Fruit fly (Drosophila melanogaster) whole organism, embryonic: ENCODE measurements around the gene Hr4.

Experiments used
- Abd-B ChIP-seq: fragments of 200-800 bp; sonication (Bioruptor generic); optimal IDR thresholded peaks from 2 replicates; lab custom pipeline; 2018; ENCODE audit warnings: missing biosample characterization, mild to moderate bottlenecking, missing genetic modification characterization, moderate library complexity
- Antp ChIP-seq: fragments of 200-800 bp; sonication (Bioruptor generic); optimal IDR thresholded peaks from 3 replicates; lab custom pipeline; 2016; ENCODE audit warnings: missing biosample characterization, missing genetic modification characterization
- Atf-2 ChIP-seq: fragments of 200-800 bp; sonication (Bioruptor generic); optimal IDR thresholded peaks from 2 replicates; lab custom pipeline; 2016; ENCODE audit warnings: missing biosample characterization, missing genetic modification characterization
- Bteb2 ChIP-seq: fragments of 200-800 bp; sonication (Bioruptor generic); optimal IDR thresholded peaks from 2 replicates; lab custom pipeline; 2016; ENCODE audit warnings: missing biosample characterization, missing genetic modification characterization
- CG13296 ChIP-seq: fragments of 200-800 bp; sonication (Bioruptor generic); optimal IDR thresholded peaks from 3 replicates; lab custom pipeline; 2018; ENCODE audit warnings: missing biosample characterization, mild to moderate bottlenecking, missing genetic modification characterization
- CG1603 ChIP-seq: fragments of 200-800 bp; sonication (Bioruptor generic); optimal IDR thresholded peaks from 2 replicates; lab custom pipeline; 2019; ENCODE audit warnings: missing biosample characterization, mild to moderate bottlenecking, missing genetic modification characterization, moderate library complexity
- CG16813 ChIP-seq: fragments of 200-800 bp; sonication (Bioruptor generic); IDR thresholded peaks from 3 replicates; pipeline ENCODE4 v1.3.6; 2022; ENCODE audit warnings: missing biosample characterization, missing genetic modification characterization; ENCODE audit not compliant: partially characterized antibody
- CG17829 ChIP-seq: fragments of 200-800 bp; optimal IDR thresholded peaks from 2 replicates; lab custom pipeline; 2019; ENCODE audit warnings: missing biosample characterization, mild to moderate bottlenecking, missing genetic modification characterization, moderate library complexity
- CG2116 ChIP-seq: fragments of 200-800 bp; sonication (Bioruptor generic); optimal IDR thresholded peaks from 3 replicates; lab custom pipeline; 2018; ENCODE audit warnings: missing biosample characterization, mild to moderate bottlenecking, missing genetic modification characterization
- CG2678 ChIP-seq: fragments of 200-800 bp; sonication (Bioruptor generic); optimal IDR thresholded peaks from 3 replicates; lab custom pipeline; 2019; ENCODE audit warnings: missing biosample characterization, mild to moderate bottlenecking, missing genetic modification characterization, moderate library complexity
- CG33557 ChIP-seq: fragments of 200-800 bp; sonication (Bioruptor generic); optimal IDR thresholded peaks from 2 replicates; lab custom pipeline; 2019; ENCODE audit warnings: missing biosample characterization, mild to moderate bottlenecking, missing genetic modification characterization, moderate library complexity
- CG4404 ChIP-seq: fragments of 200-800 bp; sonication (Bioruptor generic); IDR thresholded peaks from 2 replicates; pipeline ENCODE4 v1.3.6; 2022; ENCODE audit warnings: missing biosample characterization, missing genetic modification characterization
- CG4730 ChIP-seq: fragments of 200-800 bp; sonication (Bioruptor generic); IDR thresholded peaks from 2 replicates; pipeline ENCODE4 v1.3.6; 2022; ENCODE audit warnings: missing biosample characterization, missing genetic modification characterization
- CG7786 ChIP-seq: fragments of 200-800 bp; sonication (Bioruptor generic); optimal IDR thresholded peaks from 2 replicates; lab custom pipeline; 2016; ENCODE audit warnings: missing biosample characterization, missing genetic modification characterization
- CG7839 ChIP-seq: fragments of 200-800 bp; sonication (Bioruptor generic); optimal IDR thresholded peaks from 3 replicates; lab custom pipeline; 2018; ENCODE audit warnings: missing biosample characterization, mild to moderate bottlenecking, missing genetic modification characterization, moderate library complexity
- CG8281 ChIP-seq: fragments of 200-800 bp; sonication (Bioruptor generic); optimal IDR thresholded peaks from 2 replicates; lab custom pipeline; 2018; ENCODE audit warnings: missing biosample characterization, mild to moderate bottlenecking, missing genetic modification characterization, moderate library complexity
- CG8478 ChIP-seq: fragments of >200 bp; optimal IDR thresholded peaks from 2 replicates; lab custom pipeline; 2018
- CG9727 ChIP-seq: fragments of 200-800 bp; sonication (Bioruptor generic); optimal IDR thresholded peaks from 3 replicates; lab custom pipeline; 2017; ENCODE audit warnings: missing biosample characterization, mild to moderate bottlenecking, missing genetic modification characterization
- Camta ChIP-seq: fragments of 200-800 bp; sonication (Bioruptor generic); optimal IDR thresholded peaks from 2 replicates; lab custom pipeline; 2016; ENCODE audit warnings: missing biosample characterization, missing genetic modification characterization
- Deaf1 ChIP-seq: fragments of 200-800 bp; optimal IDR thresholded peaks from 3 replicates; lab custom pipeline; 2019; ENCODE audit warnings: missing biosample characterization, mild to moderate bottlenecking, missing genetic modification characterization, moderate library complexity
- Dref ChIP-seq: fragments of 200-800 bp; sonication (Bioruptor generic); IDR thresholded peaks from 2 replicates; pipeline ENCODE4 v1.3.6; 2022; ENCODE audit warnings: missing biosample characterization, missing genetic modification characterization
- E2f2 ChIP-seq: fragments of 200-800 bp; sonication (Bioruptor generic); IDR thresholded peaks from 2 replicates; pipeline ENCODE4 v1.3.6; 2022; ENCODE audit warnings: missing biosample characterization, missing genetic modification characterization
- Elba2 ChIP-seq: fragments of 200-800 bp; sonication (Bioruptor generic); optimal IDR thresholded peaks from 3 replicates; lab custom pipeline; 2016; ENCODE audit warnings: missing biosample characterization, missing genetic modification characterization
- Fer2 ChIP-seq: fragments of 200-800 bp; sonication (Bioruptor generic); optimal IDR thresholded peaks from 2 replicates; lab custom pipeline; 2018; ENCODE audit warnings: missing biosample characterization, mild to moderate bottlenecking, missing genetic modification characterization, moderate library complexity
- HHEX ChIP-seq: fragments of 200-800 bp; sonication (Bioruptor generic); optimal IDR thresholded peaks from 3 replicates; lab custom pipeline; 2017; ENCODE audit warnings: missing biosample characterization, mild to moderate bottlenecking, missing genetic modification characterization, missing genetic modification reagents
- Hsf ChIP-seq: fragments of 200-800 bp; sonication (Bioruptor generic); optimal IDR thresholded peaks from 3 replicates; lab custom pipeline; 2016; ENCODE audit warnings: missing biosample characterization, missing genetic modification characterization
- Mad ChIP-seq: fragments of 200-800 bp; sonication (Bioruptor generic); optimal IDR thresholded peaks from 2 replicates; lab custom pipeline; 2016; ENCODE audit warnings: missing biosample characterization, missing genetic modification characterization
- Meics ChIP-seq: fragments of 200-800 bp; sonication (Bioruptor generic); optimal IDR thresholded peaks from 2 replicates; lab custom pipeline; 2017; ENCODE audit warnings: missing biosample characterization, mild to moderate bottlenecking, missing genetic modification characterization
- NC2β ChIP-seq: fragments of 200-800 bp; sonication (Bioruptor generic); optimal IDR thresholded peaks from 2 replicates; lab custom pipeline; 2016; ENCODE audit warnings: missing biosample characterization, missing genetic modification characterization
- Sox100B ChIP-seq: fragments of 200-800 bp; sonication (Bioruptor generic); optimal IDR thresholded peaks from 3 replicates; lab custom pipeline; 2018; ENCODE audit warnings: missing biosample characterization, mild to moderate bottlenecking, missing genetic modification characterization
- Sry-β ChIP-seq: fragments of 200-800 bp; sonication (Bioruptor generic); optimal IDR thresholded peaks from 2 replicates; lab custom pipeline; 2018; ENCODE audit warnings: missing biosample characterization, mild to moderate bottlenecking, missing genetic modification characterization, moderate library complexity
- Sry-δ ChIP-seq: fragments of 200-800 bp; sonication (Bioruptor generic); optimal IDR thresholded peaks from 2 replicates; lab custom pipeline; 2016; ENCODE audit warnings: missing biosample characterization, missing genetic modification characterization
- al ChIP-seq: fragments of 200-800 bp; sonication (Bioruptor generic); IDR thresholded peaks from 2 replicates; pipeline ENCODE4 v1.3.6; 2022; ENCODE audit warnings: missing biosample characterization, missing genetic modification characterization
- aop ChIP-seq: fragments of 200-800 bp; sonication (Bioruptor generic); IDR thresholded peaks from 2 replicates; pipeline ENCODE4 v1.3.6; 2022; ENCODE audit warnings: missing biosample characterization, missing genetic modification characterization
- ash1 ChIP-seq: fragments of 200-800 bp; sonication (Bioruptor generic); optimal IDR thresholded peaks from 2 replicates; lab custom pipeline; 2018; ENCODE audit warnings: missing biosample characterization, mild to moderate bottlenecking, missing genetic modification characterization
- caup ChIP-seq: fragments of 200-800 bp; sonication (Bioruptor generic); optimal IDR thresholded peaks from 3 replicates; lab custom pipeline; 2017; ENCODE audit warnings: missing biosample characterization, mild to moderate bottlenecking, missing genetic modification characterization, moderate library complexity; ENCODE audit not compliant: severe bottlenecking
- chn ChIP-seq: fragments of 200-800 bp; sonication (Bioruptor generic); optimal IDR thresholded peaks from 2 replicates; lab custom pipeline; 2016; ENCODE audit warnings: missing biosample characterization, missing genetic modification characterization
- crp ChIP-seq, 2 experiments: fragments of 200-800 bp; sonication (Bioruptor generic); optimal IDR thresholded peaks; 2 replicates in 1 of 2; 3 replicates in 1 of 2; lab custom pipeline; 2017; ENCODE audit warnings: missing biosample characterization in 2 of 2, missing genetic modification characterization in 2 of 2, mild to moderate bottlenecking in 1 of 2, moderate library complexity in 1 of 2
- gsb ChIP-seq: fragments of 200-800 bp; sonication (Bioruptor generic); IDR thresholded peaks from 2 replicates; pipeline ENCODE4 v1.3.6; 2022; ENCODE audit warnings: missing biosample characterization, missing genetic modification characterization
- hkb ChIP-seq, 2 experiments: fragments of 200-800 bp in 1 of 2; fragments of >200 bp in 1 of 2; sonication (Bioruptor generic) in 1 of 2; IDR thresholded peaks in 1 of 2; optimal IDR thresholded peaks in 1 of 2; 2 replicates each; pipeline versions ENCODE4 v1.3.6 to Lab custom; 2017 to 2022; ENCODE audit warnings: missing biosample characterization in 1 of 2, missing genetic modification characterization in 1 of 2
- kah ChIP-seq: fragments of 200-800 bp; sonication (Bioruptor generic); optimal IDR thresholded peaks from 2 replicates; lab custom pipeline; 2018; ENCODE audit warnings: missing biosample characterization, mild to moderate bottlenecking, missing genetic modification characterization
- luna ChIP-seq: fragments of 200-800 bp; sonication (Bioruptor generic); optimal IDR thresholded peaks from 2 replicates; lab custom pipeline; 2016; ENCODE audit warnings: missing biosample characterization, missing genetic modification characterization
- maf-S ChIP-seq: fragments of 200-800 bp; sonication (Bioruptor generic); optimal IDR thresholded peaks from 2 replicates; lab custom pipeline; 2016; ENCODE audit warnings: missing biosample characterization, missing genetic modification characterization
- otp ChIP-seq: fragments of 200-800 bp; sonication (Bioruptor generic); IDR thresholded peaks from 3 replicates; pipeline ENCODE4, ENCODE4 v1.3.6; 2022; ENCODE audit warnings: missing biosample characterization, missing genetic modification characterization
- scrt ChIP-seq: fragments of 200-800 bp; sonication (Bioruptor generic); optimal IDR thresholded peaks from 2 replicates; lab custom pipeline; 2018; ENCODE audit warnings: missing biosample characterization, mild to moderate bottlenecking, missing genetic modification characterization, moderate library complexity
- sens-2 ChIP-seq: fragments of 200-800 bp; sonication (Bioruptor generic); IDR thresholded peaks from 2 replicates; pipeline ENCODE4 v1.3.6; 2022; ENCODE audit warnings: missing biosample characterization, missing genetic modification characterization
- sim ChIP-seq: fragments of 200-800 bp; sonication (Bioruptor generic); IDR thresholded peaks from 2 replicates; pipeline ENCODE4 v1.3.6; 2022; ENCODE audit warnings: missing biosample characterization, missing genetic modification characterization
- tx ChIP-seq: fragments of 200-800 bp; sonication (Bioruptor generic); optimal IDR thresholded peaks from 2 replicates; lab custom pipeline; 2016; ENCODE audit warnings: missing biosample characterization, missing genetic modification characterization
- unc-4 ChIP-seq: fragments of 200-800 bp; sonication (Bioruptor generic); IDR thresholded peaks from 2 replicates; pipeline ENCODE4 v1.3.6; 2022; ENCODE audit warnings: missing biosample characterization, missing genetic modification characterization; ENCODE audit not compliant: partially characterized antibody

Hr4 gene

DNA sequence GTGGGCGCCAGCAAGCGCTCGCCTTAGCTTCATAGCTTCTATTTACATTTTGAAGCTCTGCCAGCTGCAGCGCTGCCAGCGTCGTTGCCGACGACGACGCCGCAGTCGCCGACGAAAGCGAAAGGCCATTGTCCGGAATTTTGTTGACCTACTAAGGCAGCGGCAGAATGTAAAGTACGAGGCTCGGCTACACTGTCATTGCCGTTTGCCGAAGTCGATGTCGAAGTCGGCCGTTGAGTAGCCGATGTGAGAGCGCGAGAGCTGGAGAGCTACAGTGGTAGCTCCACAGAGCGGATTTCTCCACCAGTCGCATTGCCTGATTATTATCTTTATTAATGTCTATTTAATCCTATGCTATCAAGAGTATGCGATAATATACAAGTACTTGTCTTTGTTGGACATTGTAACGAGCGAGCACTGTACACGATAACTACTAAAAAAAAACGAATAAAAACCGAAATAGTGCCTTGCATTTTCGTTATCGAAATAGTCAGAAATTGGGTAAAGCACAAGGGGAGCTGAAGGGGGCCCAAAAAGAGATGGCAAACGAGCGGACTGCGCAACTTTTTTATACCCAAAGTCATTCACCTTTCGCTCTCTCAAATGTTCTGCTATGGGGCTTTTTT, 22.0 kb downstream of the Hr4 start (continued):
- TF ChIP-seq NC2β (peak; percentile 86), CG16813 (GFP tag; lab: Robert Waterston, UW) (no peak), Antp (GFP tag; lab: Kevin White, UChicago) (peak; percentile 93), scrt (peak; percentile 87), hkb (optimal IDR thresholded peaks at IDR 0.05; lab: Kevin White, UChicago) (no peak), hkb (GFP tag; IDR thresholded peaks at IDR 0.05; lab: Robert Waterston, UW) (peak; percentile 96), Bteb2 (GFP tag; lab: Kevin White, UChicago) (peak; percentile 87), CG4730 (GFP tag; lab: Robert Waterston, UW) (peak; percentile 94), aop (GFP tag; lab: Robert Waterston, UW) (peak; percentile 93), CG8478 (lab: Kevin White, UChicago) (no peak), CG17829 (peak; percentile 88), CG2116 (GFP tag; lab: Kevin White, UChicago) (peak; percentile 14), Sry-δ (GFP tag; lab: Kevin White, UChicago) (peak; percentile 62), HHEX (GFP tag; lab: Kevin White, UChicago) (peak; percentile 93), Mad (GFP tag; lab: Kevin White, UChicago) (peak; percentile 91), chn (GFP tag; lab: Kevin White, UChicago) (peak; percentile 92), Elba2 (GFP tag; lab: Kevin White, UChicago) (no peak), Sry-β (GFP tag; lab: Kevin White, UChicago) (peak; percentile 41), tx (GFP tag; lab: Kevin White, UChicago) (peak; percentile 89), E2f2 (GFP tag; lab: Robert Waterston, UW) (peak; percentile 75), kah (peak; percentile 86), al (GFP tag; lab: Robert Waterston, UW) (peak; percentile 74; the same call in 1 of the 2 replicates), Fer2 (tag; lab: Kevin White, UChicago) (peak; percentile 90), CG13296 (GFP tag; lab: Kevin White, UChicago) (peak; percentile 93), CG8281 (tag; lab: Kevin White, UChicago) (peak; percentile 82), caup (GFP tag; lab: Kevin White, UChicago) (peak; percentile 92), Dref (GFP tag; lab: Robert Waterston, UW) (0 out of 2 replicates have a peak, but pooled peaks have one; percentile 31), CG7839 (tag; lab: Kevin White, UChicago) (peak; percentile 96), CG2678 (tag; lab: Kevin White, UChicago) (peak; percentile 96), unc-4 (no peak), sens-2 (GFP tag; lab: Robert Waterston, UW) (peak; percentile 95), CG33557 (peak; percentile 13), luna (GFP tag; lab: Kevin White, UChicago) (peak; percentile 44), ash1 (peak; percentile 32), CG1603 (tag; lab: Kevin White, UChicago) (peak; percentile 97), sim (peak; percentile 84), crp (GFP tag; optimal IDR thresholded peaks at IDR 0.05; lab: Kevin White, UChicago) (peak in 1 of 2 experiments; percentile 69), CG7786 (GFP tag; lab: Kevin White, UChicago) (peak; percentile 93), CG9727 (GFP tag; lab: Kevin White, UChicago) (peak; percentile 81), Abd-B (GFP tag; lab: Kevin White, UChicago) (peak; percentile 93), maf-S (GFP tag; lab: Kevin White, UChicago) (peak; percentile 87), gsb (GFP tag; lab: Robert Waterston, UW) (peak; percentile 91), Sox100B (GFP tag; lab: Kevin White, UChicago) (peak; percentile 91), CG4404 (peak; percentile 81), Camta (GFP tag; lab: Kevin White, UChicago) (peak; percentile 88), Hsf (GFP tag; lab: Kevin White, UChicago) (peak; percentile 95), otp (peak; percentile 95), Atf-2 (GFP tag; lab: Kevin White, UChicago) (peak; percentile 92), Deaf1 (tag; lab: Kevin White, UChicago) (peak; percentile 96), Meics (peak; percentile 93)
